Fruit fly (Drosophila melanogaster): ENCODE data around the gene CG1578.

dm6 chrX:11820284-11821075 is 4.1 kb upstream of the CG1578 start:
- TF ChIP-seq CG9948 (tag; optimal IDR thresholded peaks at IDR 0.05) (peak; percentile 36), CG34367 (tag; optimal IDR thresholded peaks at IDR 0.05) (peak; percentile 17), Pif1A (GFP tag; optimal IDR thresholded peaks at IDR 0.05) (peak; percentile 52), CG13204 (GFP tag; optimal IDR thresholded peaks at IDR 0.05) (no peak), Pif1B (GFP tag; optimal IDR thresholded peaks at IDR 0.05) (peak; percentile 58), EcR (GFP tag; optimal IDR thresholded peaks at IDR 0.05) (no peak), fd96Ca (GFP tag; IDR thresholded peaks at IDR 0.05) (peak; percentile 68)

All from whole organism, pupa.